Worm (Caenorhabditis elegans) whole organism, early embryonic: ENCODE results near the gene top-3.

Experiments
- B0310.2 ChIP-seq: sonication (generic microtip); optimal IDR thresholded peaks from 2 replicates; lab custom pipeline; 2016; ENCODE audit warnings: mild to moderate bottlenecking, missing genetic modification characterization, missing compliant biosample characterization
- ceh-13 ChIP-seq: fragments of 200-800 bp; sonication (Bioruptor generic); optimal IDR thresholded peaks from 2 replicates; lab custom pipeline; 2018; ENCODE audit warnings: mild to moderate bottlenecking, missing genetic modification characterization, missing compliant biosample characterization
- flt-1 ChIP-seq: fragments of 200-800 bp; sonication (Bioruptor generic); IDR thresholded peaks from 2 replicates; pipeline ENCODE4 v1.3.6; 2022; ENCODE audit warnings: missing genetic modification characterization, missing compliant biosample characterization
- hmg-4 ChIP-seq: fragments of 200-800 bp; sonication (Bioruptor generic); optimal IDR thresholded peaks from 2 replicates; lab custom pipeline; 2018; ENCODE audit warnings: mild to moderate bottlenecking, missing genetic modification characterization, missing compliant biosample characterization
- hnd-1 ChIP-seq: sonication (generic microtip); optimal IDR thresholded peaks from 2 replicates; lab custom pipeline; 2016; ENCODE audit warnings: missing genetic modification characterization, missing compliant biosample characterization
- tbx-11 ChIP-seq: fragments of 200-800 bp; sonication (Bioruptor generic); IDR thresholded peaks from 2 replicates; pipeline ENCODE4 v1.3.6; 2022; ENCODE audit warnings: missing genetic modification characterization, missing compliant biosample characterization
- tbx-37 ChIP-seq: fragments of 200-800 bp; sonication (Bioruptor generic); conservative IDR thresholded peaks from 2 replicates; pipeline ENCODE4 v1.3.6; 2022; ENCODE audit warnings: missing genetic modification reagents, missing genetic modification characterization, missing compliant biosample characterization

DNA sequence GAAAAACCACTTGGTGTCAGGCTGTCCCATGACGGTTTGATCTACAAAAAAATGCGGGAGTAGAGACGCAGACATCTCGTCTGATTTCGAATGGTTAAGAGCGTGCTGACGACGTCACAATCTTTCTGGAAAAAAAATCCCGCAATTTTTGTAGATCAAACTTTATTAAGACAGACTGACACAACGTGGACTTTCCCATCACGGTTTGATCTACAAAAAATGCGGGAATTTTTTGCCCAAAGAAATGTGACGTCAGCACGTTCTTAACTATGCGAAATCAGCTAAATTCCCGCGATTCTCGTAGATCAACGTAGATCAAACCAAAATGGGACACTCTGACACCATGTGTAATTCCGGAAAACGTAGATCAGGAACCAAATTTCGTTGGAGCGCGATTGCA, 21.5 kb downstream of the top-3 start:
- TF ChIP-seq B0310.2 (no peak), hmg-4 (GFP tag; lab: Kevin White, UChicago) (no peak), ceh-13 (GFP tag; lab: Kevin White, UChicago) (no peak), tbx-37 (GFP tag; lab: Robert Waterston, UW) (no peak), flt-1 (GFP tag; lab: Robert Waterston, UW) (no peak), hnd-1 (tag; lab: Kevin White, UChicago) (no peak), tbx-11 (GFP tag; lab: Robert Waterston, UW) (no peak)
